Fruit fly (Drosophila melanogaster) whole organism, wandering third instar larva: ENCODE measurements around the gene CG42585.

Source experiments
- OdsH ChIP-seq: fragments of 200-800 bp; sonication (Bioruptor generic); optimal IDR thresholded peaks from 2 replicates; lab custom pipeline; 2016; ENCODE audit warnings: missing biosample characterization, mild to moderate bottlenecking, missing genetic modification characterization
- lola ChIP-seq: fragments of >200 bp; optimal IDR thresholded peaks from 2 replicates; lab custom pipeline; 2017; ENCODE audit warnings: missing biosample characterization, missing genetic modification characterization
- pan ChIP-seq: fragments of >200 bp; optimal IDR thresholded peaks from 2 replicates; lab custom pipeline; 2017

- no peak for TF ChIP-seq pan (lab: Kevin White, UChicago)
- TF ChIP-seq lola (GFP tag; lab: Kevin White, UChicago), result no peak
- no peak for TF ChIP-seq OdsH (GFP tag; lab: Kevin White, UChicago)
Observed at dm6 chr2L:14760467-14760866, 20.8 kb downstream of the CG42585 start, which contains the start of gene CG4691.
